Worm (Caenorhabditis elegans) whole organism, L4 larva: ENCODE data around the gene Y70C5A.3.

Experiments
- ctbp-1 ChIP-seq: fragments of 200-800 bp; sonication (Bioruptor generic); IDR thresholded peaks from 2 replicates; pipeline ENCODE4 v1.3.6; 2022; ENCODE audit warnings: missing genetic modification reagents, missing genetic modification characterization, missing compliant biosample characterization
- fkh-10 ChIP-seq: fragments of 150-350 bp; optimal IDR thresholded peaks from 2 replicates; lab custom pipeline; 2014; ENCODE audit warnings: missing biosample characterization, missing genetic modification reagents, missing genetic modification characterization
- mxl-2 ChIP-seq: fragments of 200-800 bp; sonication (Bioruptor generic); conservative IDR thresholded peaks from 2 replicates; pipeline ENCODE4 v1.3.6; 2022; ENCODE audit warnings: missing genetic modification reagents, missing genetic modification characterization, missing compliant biosample characterization
- nhr-77 ChIP-seq: fragments of 150-350 bp; optimal IDR thresholded peaks from 2 replicates; lab custom pipeline; 2014; ENCODE audit warnings: missing biosample characterization, missing genetic modification characterization

ce11 chrV:16600623-16601022 lies 20.1 kb downstream of the Y70C5A.3 start, which contains the start of gene T03E6.9:
- TF ChIP-seq nhr-77 (tag; lab: Kevin White, UChicago), result no peak
- no peak for TF ChIP-seq fkh-10 (GFP tag; lab: Kevin White, UChicago)
- no peak for TF ChIP-seq ctbp-1 (GFP tag; lab: Robert Waterston, UW)
- no peak for TF ChIP-seq mxl-2 (GFP tag; lab: Robert Waterston, UW)
